Fruit fly (Drosophila melanogaster): Measurements from ENCODE around the gene CG1309.
A peak's percentile ranks its signal among the peaks of the same experiment; 100 is the strongest.

The CG1309 gene

DNA sequence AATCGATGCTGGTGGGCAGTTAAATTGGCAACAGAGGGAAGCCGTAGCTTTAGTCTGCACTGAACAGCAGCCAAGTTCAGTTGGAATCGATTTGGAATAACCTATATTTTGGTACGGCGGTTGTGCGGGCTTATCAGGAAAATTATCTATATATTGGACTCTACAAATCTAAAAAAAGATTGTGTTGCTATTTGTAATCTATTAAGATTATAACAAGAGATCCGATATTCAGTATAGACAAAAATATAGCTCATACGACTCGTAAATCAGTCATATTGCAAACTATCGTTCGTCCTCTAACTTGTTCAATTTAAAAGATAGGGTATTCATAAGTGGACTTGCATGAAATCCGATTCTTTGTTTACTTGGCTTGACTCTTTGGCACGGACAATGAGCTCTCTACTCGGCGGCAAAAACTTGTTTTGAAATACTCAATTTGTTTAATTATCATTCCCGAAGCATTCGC, 29.4 kb downstream of the CG1309 start, which contains the start of gene Hexo1 (continued):
- TF ChIP-seq CG11762 (GFP tag; optimal IDR thresholded peaks at IDR 0.05; ENCODE audit: insufficient read depth) (peak; percentile 54), CG7368 (GFP tag; optimal IDR thresholded peaks at IDR 0.05) (no peak), CG6163 (GFP tag; IDR thresholded peaks at IDR 0.05) (peak; percentile 22; the same call in 1 of the 3 replicates), Hr38 (GFP tag; optimal IDR thresholded peaks at IDR 0.05) (no peak), Hr39 (GFP tag; optimal IDR thresholded peaks at IDR 0.05) (peak; percentile 68), cyc (GFP tag; optimal IDR thresholded peaks at IDR 0.05) (peak; percentile 47), acj6 (GFP tag; optimal IDR thresholded peaks at IDR 0.05) (peak; percentile 66), salr (GFP tag; optimal IDR thresholded peaks at IDR 0.05) (no peak), lz (GFP tag; optimal IDR thresholded peaks at IDR 0.05) (peak; percentile 59), dsx (GFP tag; optimal IDR thresholded peaks at IDR 0.05; ENCODE audit: poor library complexity, severe bottlenecking) (peak; percentile 73), ss (GFP tag; optimal IDR thresholded peaks at IDR 0.05) (peak; percentile 73 to 75), CG6808 (GFP tag; optimal IDR thresholded peaks at IDR 0.05) (peak; percentile 72), CG3919 (GFP tag; optimal IDR thresholded peaks at IDR 0.05) (peak; percentile 70), CG9139 (GFP tag; optimal IDR thresholded peaks at IDR 0.05) (no peak), Hr4 (GFP tag; optimal IDR thresholded peaks at IDR 0.05) (no peak), Smox (GFP tag; optimal IDR thresholded peaks at IDR 0.05) (no peak), CG6854 (GFP tag; optimal IDR thresholded peaks at IDR 0.05) (peak; percentile 57), CG6792 (GFP tag; optimal IDR thresholded peaks at IDR 0.05) (peak; percentile 71), Ets96B (tag; optimal IDR thresholded peaks at IDR 0.05) (peak; percentile 57), CG8632 (GFP tag; optimal IDR thresholded peaks at IDR 0.05) (peak; percentile 62)

DNA sequence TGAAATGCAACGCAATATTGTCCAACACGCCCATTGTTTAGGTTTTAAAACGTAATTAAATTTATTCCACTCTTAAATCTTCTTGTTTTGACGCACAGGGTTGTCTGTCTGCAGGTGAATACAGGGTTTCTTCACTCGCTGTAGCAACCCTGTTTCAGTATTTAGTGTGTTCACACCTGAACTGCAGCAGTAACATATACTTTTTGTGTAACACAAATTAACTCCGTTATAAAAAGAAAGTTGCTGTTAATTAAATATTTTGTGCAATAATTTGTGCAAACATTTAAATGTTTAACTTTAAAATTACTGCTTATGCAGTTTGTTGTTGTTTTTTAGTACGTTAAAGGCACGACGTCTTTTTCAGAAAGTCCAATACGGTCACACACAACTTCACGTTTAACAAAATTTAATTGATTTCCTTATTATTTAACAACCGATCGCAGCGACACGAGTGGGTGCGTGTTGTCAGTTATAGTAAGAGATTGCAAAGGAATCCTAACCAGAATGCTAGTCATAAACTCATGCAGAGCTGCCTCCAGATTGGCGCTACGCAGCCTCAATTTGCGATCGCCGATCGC, 33.0 kb downstream of the CG1309 start, which contains the start of the genes CG15012 and Fdx2:
TSS of gene CG15012 (minus strand) at position 127 of the 578 bp plus-strand sequence.
TSS of gene Fdx2 (plus strand) at position 363 of the 578 bp plus-strand sequence.
- TF ChIP-seq spab (GFP tag; optimal IDR thresholded peaks at IDR 0.05) (no peak), CG7368 (GFP tag; optimal IDR thresholded peaks at IDR 0.05) (no peak), topi (GFP tag; optimal IDR thresholded peaks at IDR 0.05) (peak; percentile 34), fkh (GFP tag; optimal IDR thresholded peaks at IDR 0.05) (no peak), salr (GFP tag; optimal IDR thresholded peaks at IDR 0.05) (no peak), Blimp-1 (GFP tag; optimal IDR thresholded peaks at IDR 0.05) (no peak), esn (GFP tag; optimal IDR thresholded peaks at IDR 0.05) (peak; percentile 51), Sox14 (GFP tag; optimal IDR thresholded peaks at IDR 0.05) (peak; percentile 78), CG6163 (GFP tag; IDR thresholded peaks at IDR 0.05) (no peak), CG34406 (GFP tag; optimal IDR thresholded peaks at IDR 0.05) (no peak), Met (GFP tag; optimal IDR thresholded peaks at IDR 0.05) (no peak), CG11294 (GFP tag; IDR thresholded peaks at IDR 0.05) (no peak), CG32006 (GFP tag; optimal IDR thresholded peaks at IDR 0.05) (no peak), achi (GFP tag; optimal IDR thresholded peaks at IDR 0.05) (peak; percentile 6), Ets96B (tag; optimal IDR thresholded peaks at IDR 0.05) (no peak), acj6 (GFP tag; optimal IDR thresholded peaks at IDR 0.05) (no peak), Smox (GFP tag; optimal IDR thresholded peaks at IDR 0.05) (no peak), CG4318 (GFP tag; optimal IDR thresholded peaks at IDR 0.05) (no peak), CG31627 (GFP tag; optimal IDR thresholded peaks at IDR 0.05) (peak; percentile 21), Hr39 (GFP tag; optimal IDR thresholded peaks at IDR 0.05) (peak; percentile 35), net (GFP tag; optimal IDR thresholded peaks at IDR 0.05) (no peak), fd59A (GFP tag; optimal IDR thresholded peaks at IDR 0.05) (no peak), eg (GFP tag; IDR thresholded peaks at IDR 0.05) (no peak), lz (GFP tag; optimal IDR thresholded peaks at IDR 0.05) (peak; percentile 33), Gug (GFP tag; IDR thresholded peaks at IDR 0.05) (no peak), CG10669 (GFP tag; optimal IDR thresholded peaks at IDR 0.05) (no peak), vri (GFP tag; optimal IDR thresholded peaks at IDR 0.05) (peak; percentile 57), fd85E (GFP tag; optimal IDR thresholded peaks at IDR 0.05) (no peak), Hr4 (GFP tag; optimal IDR thresholded peaks at IDR 0.05) (no peak), CG15336 (GFP tag; IDR thresholded peaks at IDR 0.05) (no peak), CG1621 (tag; optimal IDR thresholded peaks at IDR 0.05) (no peak), CG3032 (tag; optimal IDR thresholded peaks at IDR 0.05) (peak; percentile 30), svp (GFP tag) (no peak), Sox102F (GFP tag; optimal IDR thresholded peaks at IDR 0.05) (no peak), cyc (GFP tag; optimal IDR thresholded peaks at IDR 0.05) (peak; percentile 34), Eip93F (GFP tag; optimal IDR thresholded peaks at IDR 0.05) (no peak), CG6792 (GFP tag; optimal IDR thresholded peaks at IDR 0.05) (no peak), Sox15 (GFP tag; optimal IDR thresholded peaks at IDR 0.05) (no peak), Eip78C (GFP tag) (peak; percentile 21)
